Fruit fly (Drosophila melanogaster) whole organism, wandering third instar larva: ENCODE data around the gene Gr8a.

ENCODE experiments used
- Abd-B ChIP-seq: fragments of >200 bp; optimal IDR thresholded peaks from 2 replicates; lab custom pipeline; 2017; ENCODE audit warnings: missing biosample characterization, missing genetic modification characterization
- CG32264 ChIP-seq: fragments of 200-800 bp; sonication (Bioruptor generic); optimal IDR thresholded peaks from 2 replicates; lab custom pipeline; 2016; ENCODE audit warnings: missing biosample characterization, missing genetic modification characterization
- CG9705 ChIP-seq: fragments of 200-800 bp; sonication (Bioruptor generic); optimal IDR thresholded peaks from 2 replicates; lab custom pipeline; 2018; ENCODE audit warnings: missing biosample characterization, mild to moderate bottlenecking, missing genetic modification characterization
- CrebA ChIP-seq: fragments of 200-800 bp; sonication (Bioruptor generic); optimal IDR thresholded peaks from 2 replicates; lab custom pipeline; 2016; ENCODE audit warnings: missing biosample characterization, mild to moderate bottlenecking, missing genetic modification characterization, borderline replicate concordance
- Dfd ChIP-seq: fragments of >200 bp; optimal IDR thresholded peaks from 2 replicates; lab custom pipeline; 2017; ENCODE audit warnings: missing biosample characterization, missing genetic modification characterization
- Dif ChIP-seq: fragments of 200-275, 200-300 bp; sonication (Bioruptor generic); optimal IDR thresholded peaks from 2 replicates; lab custom pipeline; 2018; ENCODE audit warnings: missing biosample characterization, missing genetic modification characterization; ENCODE audit not compliant: partially characterized antibody
- GATAd ChIP-seq: sonication (Bioruptor generic); optimal IDR thresholded peaks from 2 replicates; lab custom pipeline; 2016; ENCODE audit warnings: missing biosample characterization, missing genetic modification characterization
- HLH106 ChIP-seq: fragments of 200-800 bp; optimal IDR thresholded peaks from 3 replicates; lab custom pipeline; 2019; ENCODE audit warnings: missing biosample characterization, mild to moderate bottlenecking, missing genetic modification characterization, moderate library complexity
- Hnf4 ChIP-seq: fragments of 200-800 bp; sonication (Bioruptor generic); optimal IDR thresholded peaks from 2 replicates; lab custom pipeline; 2016; ENCODE audit warnings: missing biosample characterization, mild to moderate bottlenecking, missing genetic modification characterization
- Hr78 ChIP-seq: fragments of >200 bp; optimal IDR thresholded peaks from 2 replicates; lab custom pipeline; 2017; ENCODE audit warnings: missing biosample characterization, missing genetic modification characterization
- Hr83 ChIP-seq: fragments of 200-300 bp; sonication (Bioruptor generic); optimal IDR thresholded peaks from 2 replicates; lab custom pipeline; 2016; ENCODE audit warnings: missing biosample characterization, mild to moderate bottlenecking, missing genetic modification characterization, moderate library complexity; ENCODE audit not compliant: poor library complexity, severe bottlenecking
- Jra ChIP-seq: sonication (Bioruptor generic); optimal IDR thresholded peaks from 2 replicates; lab custom pipeline; 2016; ENCODE audit warnings: missing biosample characterization, missing genetic modification characterization
- Mio ChIP-seq: sonication (Bioruptor generic); optimal IDR thresholded peaks from 2 replicates; lab custom pipeline; 2016; ENCODE audit warnings: missing biosample characterization, missing genetic modification characterization
- Myc ChIP-seq: fragments of >200 bp; optimal IDR thresholded peaks from 2 replicates; lab custom pipeline; 2017
- N ChIP-seq: fragments of >200 bp; optimal IDR thresholded peaks from 2 replicates; lab custom pipeline; 2018; ENCODE audit warnings: missing biosample characterization, missing external identifiers, missing genetic modification characterization
- OdsH ChIP-seq: fragments of 200-800 bp; sonication (Bioruptor generic); optimal IDR thresholded peaks from 2 replicates; lab custom pipeline; 2016; ENCODE audit warnings: missing biosample characterization, mild to moderate bottlenecking, missing genetic modification characterization
- Rel ChIP-seq, 2 experiments: fragments of 200-800 bp; sonication (Bioruptor generic) in 1 of 2; optimal IDR thresholded peaks; 2 replicates in 1 of 2; 3 replicates in 1 of 2; lab custom pipeline; 2016 to 2019; ENCODE audit warnings: mild to moderate bottlenecking in 2 of 2, missing biosample characterization in 2 of 2, missing genetic modification characterization in 2 of 2, moderate library complexity in 1 of 2
- Sp1 ChIP-seq: fragments of 200-800 bp; sonication (Bioruptor generic); optimal IDR thresholded peaks from 3 replicates; lab custom pipeline; 2019; ENCODE audit warnings: missing biosample characterization, mild to moderate bottlenecking, missing genetic modification characterization, moderate library complexity
- Vsx2 ChIP-seq: fragments of 200-300, 225-300 bp; sonication (Bioruptor generic); optimal IDR thresholded peaks from 2 replicates; lab custom pipeline; 2018; ENCODE audit warnings: missing biosample characterization, missing genetic modification characterization; ENCODE audit not compliant: partially characterized antibody
- br ChIP-seq: fragments of 200-800 bp; sonication (Bioruptor generic); optimal IDR thresholded peaks from 2 replicates; lab custom pipeline; 2016; ENCODE audit warnings: missing biosample characterization, missing genetic modification characterization
- brk ChIP-seq: fragments of 200-800 bp; sonication (Bioruptor generic); optimal IDR thresholded peaks from 2 replicates; lab custom pipeline; 2016; ENCODE audit warnings: missing biosample characterization, mild to moderate bottlenecking, missing genetic modification characterization
- dl ChIP-seq, 2 experiments: fragments of 175-275, 200-275 bp in 1 of 2; fragments of 200-275 bp in 1 of 2; sonication (Bioruptor generic); optimal IDR thresholded peaks; lab custom pipeline; 2018; ENCODE audit warnings: mild to moderate bottlenecking in 2 of 2, missing biosample characterization in 2 of 2, missing genetic modification characterization in 2 of 2, moderate library complexity in 2 of 2; ENCODE audit not compliant: partially characterized antibody in 2 of 2, insufficient read depth in 1 of 2
- dmrt93B ChIP-seq: fragments of 200-800 bp; sonication (Bioruptor generic); optimal IDR thresholded peaks from 2 replicates; lab custom pipeline; 2018; ENCODE audit warnings: missing biosample characterization, mild to moderate bottlenecking, missing genetic modification characterization
- dsf ChIP-seq: sonication (Bioruptor generic); optimal IDR thresholded peaks from 2 replicates; lab custom pipeline; 2016; ENCODE audit warnings: missing biosample characterization, missing genetic modification characterization, borderline replicate concordance
- ey ChIP-seq: fragments of 200-800 bp; sonication (Bioruptor generic); optimal IDR thresholded peaks from 2 replicates; lab custom pipeline; 2016; ENCODE audit warnings: missing biosample characterization, missing genetic modification characterization
- foxo ChIP-seq, 2 experiments: fragments of 200-800 bp; sonication (Bioruptor generic); optimal IDR thresholded peaks; 2 replicates in 1 of 2; 3 replicates in 1 of 2; lab custom pipeline; 2016 to 2017; ENCODE audit warnings: missing biosample characterization in 2 of 2, missing genetic modification characterization in 2 of 2
- fru ChIP-seq: fragments of 200-800 bp; sonication (Bioruptor generic); optimal IDR thresholded peaks from 3 replicates; lab custom pipeline; 2016; ENCODE audit warnings: missing biosample characterization, mild to moderate bottlenecking, missing genetic modification characterization
- h ChIP-seq: fragments of 200-800 bp; sonication (Bioruptor generic); optimal IDR thresholded peaks from 3 replicates; lab custom pipeline; 2016; ENCODE audit warnings: missing biosample characterization, mild to moderate bottlenecking, missing genetic modification characterization
- jim ChIP-seq: fragments of 175-275, 200-325 bp; sonication (Bioruptor generic); optimal IDR thresholded peaks from 2 replicates; lab custom pipeline; 2016; ENCODE audit warnings: missing biosample characterization, mild to moderate bottlenecking, missing genetic modification characterization
- lola ChIP-seq: fragments of >200 bp; optimal IDR thresholded peaks from 2 replicates; lab custom pipeline; 2017; ENCODE audit warnings: missing biosample characterization, missing genetic modification characterization
- pan ChIP-seq: fragments of >200 bp; optimal IDR thresholded peaks from 2 replicates; lab custom pipeline; 2017
- psq ChIP-seq: fragments of 200-800 bp; sonication (Bioruptor generic); optimal IDR thresholded peaks from 3 replicates; lab custom pipeline; 2017; ENCODE audit warnings: missing biosample characterization, mild to moderate bottlenecking, missing genetic modification characterization, moderate library complexity
- rgr ChIP-seq: fragments of 200-800 bp; sonication (Bioruptor generic); optimal IDR thresholded peaks from 3 replicates; lab custom pipeline; 2016; ENCODE audit warnings: missing biosample characterization, mild to moderate bottlenecking, missing genetic modification characterization
- sage ChIP-seq: fragments of 200-800 bp; sonication (Bioruptor generic); optimal IDR thresholded peaks from 2 replicates; lab custom pipeline; 2016; ENCODE audit warnings: missing biosample characterization, mild to moderate bottlenecking, missing genetic modification characterization
- sv ChIP-seq: fragments of 200-800 bp; sonication (Bioruptor generic); optimal IDR thresholded peaks from 3 replicates; lab custom pipeline; 2016; ENCODE audit warnings: missing biosample characterization, missing genetic modification characterization
- tai ChIP-seq: sonication (Bioruptor generic); optimal IDR thresholded peaks from 2 replicates; lab custom pipeline; 2016; ENCODE audit warnings: missing biosample characterization, missing genetic modification characterization
- usp ChIP-seq: fragments of >200 bp; optimal IDR thresholded peaks from 2 replicates; lab custom pipeline; 2017; ENCODE audit warnings: missing biosample characterization, missing genetic modification characterization
- woc ChIP-seq: sonication (Bioruptor generic); optimal IDR thresholded peaks from 2 replicates; lab custom pipeline; 2016; ENCODE audit warnings: missing biosample characterization, mild to moderate bottlenecking, missing genetic modification characterization

Gr8a gene

DNA sequence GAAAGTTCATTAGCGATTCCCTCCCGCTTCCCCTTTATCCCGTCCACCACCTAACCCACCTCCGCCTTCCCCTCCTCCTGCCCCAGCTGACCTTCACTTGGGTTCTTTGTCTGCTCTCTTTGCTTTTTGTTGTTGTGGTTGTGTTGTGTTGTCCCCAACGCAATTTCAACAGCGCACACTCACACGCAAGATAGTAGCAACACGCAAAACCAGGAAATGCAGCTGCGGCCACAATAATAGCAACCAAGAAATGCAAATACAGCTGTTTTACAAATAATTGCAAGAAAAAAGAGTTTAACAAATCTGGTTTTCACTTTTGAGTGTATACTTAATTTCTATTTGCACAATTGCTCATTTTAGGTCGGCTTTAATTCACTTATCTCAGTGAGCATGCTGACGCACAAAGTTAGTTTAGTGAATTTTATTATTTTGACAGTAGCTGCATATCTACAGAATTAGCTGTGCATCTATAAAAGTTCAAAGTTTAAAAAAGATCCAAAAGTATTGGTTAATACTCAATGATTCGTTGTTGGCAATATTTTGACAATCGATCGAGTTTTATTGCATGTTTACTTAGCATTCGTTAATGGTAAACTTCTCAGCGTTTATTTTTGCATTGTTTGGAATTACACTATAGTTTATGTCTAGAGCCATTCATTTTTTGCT lies 24.4 kb downstream of the Gr8a start:
- no peak for TF ChIP-seq Hr78 (GFP tag; lab: Kevin White, UChicago)
- no peak for TF ChIP-seq dsf
- TF ChIP-seq OdsH (GFP tag; lab: Kevin White, UChicago), result peak; percentile 49
- no peak for TF ChIP-seq CG32264 (GFP tag; lab: Kevin White, UChicago)
- no peak for TF ChIP-seq pan (lab: Kevin White, UChicago)
- no peak for TF ChIP-seq brk
- TF ChIP-seq Abd-B (GFP tag; lab: Kevin White, UChicago), result no peak
- TF ChIP-seq usp (GFP tag; lab: Kevin White, UChicago), result no peak
- peak; percentile 24 for TF ChIP-seq Hr83 (GFP tag; lab: Kevin White, UChicago)
- TF ChIP-seq Dfd (GFP tag; lab: Kevin White, UChicago), result no peak
- no peak for TF ChIP-seq GATAd (GFP tag; lab: Kevin White, UChicago)
- no peak for TF ChIP-seq CrebA (GFP tag; lab: Kevin White, UChicago)
- TF ChIP-seq Myc, result no peak
- TF ChIP-seq psq (GFP tag; lab: Kevin White, UChicago), result peak; percentile 25
- TF ChIP-seq HLH106 (tag; lab: Kevin White, UChicago), result peak; percentile 61
- TF ChIP-seq Rel (GFP tag; optimal IDR thresholded peaks at IDR 0.05; lab: Kevin White, UChicago), result no peak
- TF ChIP-seq Rel (tag; optimal IDR thresholded peaks at IDR 0.05; lab: Kevin White, UChicago), result peak; percentile 39
- TF ChIP-seq Hnf4, result peak; percentile 72
- TF ChIP-seq jim (GFP tag; lab: Kevin White, UChicago), result no peak
- no peak for TF ChIP-seq Mio (GFP tag; lab: Kevin White, UChicago)
- TF ChIP-seq foxo (GFP tag; optimal IDR thresholded peaks at IDR 0.05; lab: Kevin White, UChicago), result peak in 1 of 2 experiments; percentile 70
- no peak for TF ChIP-seq dl (GFP tag; optimal IDR thresholded peaks at IDR 0.05; lab: Kevin White, UChicago; ENCODE audit: insufficient read depth in 1 of 2, partially characterized antibody in 2 of 2)
- peak; percentile 53 for TF ChIP-seq fru (GFP tag; lab: Kevin White, UChicago)
- no peak for TF ChIP-seq sage
- TF ChIP-seq lola, result no peak
- TF ChIP-seq br (GFP tag; lab: Kevin White, UChicago), result peak; percentile 55
- TF ChIP-seq N (GFP tag; lab: Kevin White, UChicago), result no peak
- TF ChIP-seq woc, result peak; percentile 62
- peak; percentile 56 for TF ChIP-seq Sp1 (GFP tag; lab: Kevin White, UChicago)
- TF ChIP-seq Jra, result peak; percentile 50
- TF ChIP-seq Dif (GFP tag; lab: Kevin White, UChicago), result no peak
- TF ChIP-seq sv (GFP tag; lab: Kevin White, UChicago), result no peak
- TF ChIP-seq rgr (GFP tag; lab: Kevin White, UChicago), result peak; percentile 66
- TF ChIP-seq dmrt93B, result no peak
- peak; percentile 43 for TF ChIP-seq CG9705
- TF ChIP-seq h (GFP tag; lab: Kevin White, UChicago), result peak; percentile 58
- TF ChIP-seq Vsx2 (GFP tag; lab: Kevin White, UChicago), result no peak
- TF ChIP-seq ey (GFP tag; lab: Kevin White, UChicago), result peak; percentile 66
- no peak for TF ChIP-seq tai
- TF ChIP-seq, all 38 proteins: peak for 16

dm6 chrX:9252051-9252708 lies 25.2 kb downstream of the Gr8a start:
- no peak for TF ChIP-seq Hr83 (GFP tag; lab: Kevin White, UChicago)
- TF ChIP-seq Abd-B (GFP tag; lab: Kevin White, UChicago), result no peak
- TF ChIP-seq brk, result no peak
- no peak for TF ChIP-seq foxo (GFP tag; optimal IDR thresholded peaks at IDR 0.05; lab: Kevin White, UChicago)
- TF ChIP-seq tai, result no peak
- peak; percentile 5 for TF ChIP-seq HLH106 (tag; lab: Kevin White, UChicago)
- TF ChIP-seq h (GFP tag; lab: Kevin White, UChicago), result no peak
- no peak for TF ChIP-seq Mio (GFP tag; lab: Kevin White, UChicago)
- TF ChIP-seq Rel (GFP tag; optimal IDR thresholded peaks at IDR 0.05; lab: Kevin White, UChicago), result no peak
- TF ChIP-seq Rel (tag; optimal IDR thresholded peaks at IDR 0.05; lab: Kevin White, UChicago), result peak; percentile 6
- TF ChIP-seq fru (GFP tag; lab: Kevin White, UChicago), result no peak
- no peak for TF ChIP-seq CG32264 (GFP tag; lab: Kevin White, UChicago)
- no peak for TF ChIP-seq Hr78 (GFP tag; lab: Kevin White, UChicago)
- no peak for TF ChIP-seq br (GFP tag; lab: Kevin White, UChicago)
- no peak for TF ChIP-seq dmrt93B
- TF ChIP-seq pan (lab: Kevin White, UChicago), result no peak
- no peak for TF ChIP-seq ey (GFP tag; lab: Kevin White, UChicago)
- peak; percentile 7 for TF ChIP-seq woc
- TF ChIP-seq usp (GFP tag; lab: Kevin White, UChicago), result no peak
- no peak for TF ChIP-seq Jra
- TF ChIP-seq Hnf4, result no peak
- TF ChIP-seq N (GFP tag; lab: Kevin White, UChicago), result no peak
- no peak for TF ChIP-seq jim (GFP tag; lab: Kevin White, UChicago)
- no peak for TF ChIP-seq Vsx2 (GFP tag; lab: Kevin White, UChicago)
